Fruit fly (Drosophila melanogaster) Kc167 (cell line): ENCODE data around the gene Spn75F.

Source experiments
- Myc ChIP-seq: fragments of >200 bp; optimal IDR thresholded peaks from 2 replicates; lab custom pipeline; 2017; ENCODE audit warnings: missing external identifiers
- Sin3A ChIP-seq: fragments of >200 bp; optimal IDR thresholded peaks from 2 replicates; lab custom pipeline; 2018; ENCODE audit warnings: missing external identifiers
- h ChIP-seq: fragments of >200 bp; optimal IDR thresholded peaks from 3 replicates; lab custom pipeline; 2018; ENCODE audit warnings: missing external identifiers
- psq ChIP-seq: fragments of >200 bp; optimal IDR thresholded peaks from 2 replicates; lab custom pipeline; 2017; ENCODE audit warnings: missing external identifiers
- ttk ChIP-seq: sonication (Bioruptor generic); optimal IDR thresholded peaks from 2 replicates; lab custom pipeline; 2017; ENCODE audit warnings: missing external identifiers

Gene Spn75F

DNA sequence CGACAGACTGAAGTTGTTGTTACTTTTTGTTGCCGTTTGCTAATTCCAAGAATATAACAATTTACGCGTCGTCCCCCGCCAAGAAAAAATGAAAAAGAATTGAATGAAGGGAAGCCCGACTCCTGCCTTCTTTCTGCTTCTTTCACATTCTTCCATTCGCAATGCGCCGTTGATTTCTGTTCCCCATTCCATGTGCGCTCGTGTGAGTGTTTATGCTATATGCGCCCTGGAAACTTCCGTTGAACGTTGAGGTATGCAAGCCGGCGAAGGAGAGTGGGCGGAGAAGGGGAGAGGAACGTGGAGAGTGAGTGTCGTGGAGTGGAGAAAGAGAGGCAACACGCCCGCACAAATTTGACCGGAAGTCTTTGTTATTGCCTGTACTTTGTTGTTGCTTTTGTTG, 50.4 kb downstream of the Spn75F start:
- no peak for TF ChIP-seq psq (lab: Kevin White, UChicago)
- no peak for TF ChIP-seq ttk (lab: Kevin White, UChicago)
- TF ChIP-seq Sin3A (lab: Kevin White, UChicago): no peak
- no peak for TF ChIP-seq Myc (lab: Kevin White, UChicago)
- no peak for TF ChIP-seq h
